Worm (Caenorhabditis elegans): ENCODE measurements around the gene cdh-9.

The cdh-9 gene

DNA sequence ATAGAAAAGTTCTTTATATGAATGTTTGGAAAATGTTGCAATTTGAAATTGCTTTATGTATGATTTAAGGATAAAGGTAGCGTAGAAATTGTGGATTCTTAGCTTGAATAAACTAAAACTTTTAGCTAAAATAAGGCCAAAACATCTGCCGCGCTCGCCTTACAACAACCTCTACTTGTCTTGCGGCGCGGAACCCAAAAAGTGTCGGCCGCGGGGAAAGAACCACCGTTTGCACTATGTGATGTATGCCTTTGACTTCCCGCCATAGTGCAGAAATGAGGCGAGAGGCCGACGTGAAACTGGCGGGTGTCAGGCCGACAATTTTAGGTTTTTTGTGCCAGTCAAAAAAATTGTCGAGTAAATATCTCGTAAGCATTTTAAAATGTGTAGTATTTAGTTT, 23.2 kb upstream of the cdh-9 start:
- no peak for TF ChIP-seq dao-5 (tag; optimal IDR thresholded peaks at IDR 0.05)
- no peak for TF ChIP-seq W03F9.2 (tag; optimal IDR thresholded peaks at IDR 0.05)
- TF ChIP-seq him-1 (tag; optimal IDR thresholded peaks at IDR 0.05), result no peak

DNA sequence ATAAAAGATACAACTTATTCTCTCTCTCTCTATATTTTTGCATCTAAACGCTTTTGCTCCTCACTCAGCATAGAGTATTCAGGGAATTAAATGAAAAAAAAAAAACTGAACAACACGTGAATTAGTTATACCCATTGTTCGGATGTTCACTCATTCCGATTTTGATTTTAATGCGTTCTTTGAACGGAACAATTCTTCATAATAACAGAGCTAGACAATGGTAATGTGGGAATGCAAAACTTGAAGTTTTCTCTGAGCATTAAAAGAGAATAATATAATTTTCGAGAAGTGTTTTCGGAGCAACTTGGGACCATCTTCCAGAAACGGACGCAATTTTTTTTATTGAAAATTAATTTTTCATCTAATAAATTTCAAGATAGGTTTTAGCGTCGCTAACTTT, 20.7 kb upstream of the cdh-9 start:
- TF ChIP-seq dao-5 (tag; optimal IDR thresholded peaks at IDR 0.05), result no peak
- no peak for TF ChIP-seq W03F9.2 (tag; optimal IDR thresholded peaks at IDR 0.05)
- TF ChIP-seq him-1 (tag; optimal IDR thresholded peaks at IDR 0.05), result no peak

DNA sequence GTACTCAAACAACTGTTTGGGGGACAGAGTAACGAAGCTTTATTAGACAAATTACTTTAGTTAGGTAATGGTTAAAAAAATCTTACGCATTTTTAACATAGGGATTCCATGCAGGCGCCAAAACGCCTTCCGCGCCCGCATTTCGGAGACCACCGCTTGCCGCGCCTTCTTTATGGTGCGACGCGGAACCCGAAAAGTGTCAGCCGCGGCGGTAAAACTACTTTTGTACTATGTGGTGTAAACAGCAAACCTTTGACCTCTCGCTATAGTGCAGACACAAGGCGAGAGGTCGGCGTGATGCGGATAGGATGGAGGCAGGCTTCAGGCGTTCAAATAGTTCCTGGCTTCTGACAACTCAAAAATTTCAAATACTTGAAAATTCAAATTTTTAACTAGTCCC, 19.8 kb upstream of the cdh-9 start:
- TF ChIP-seq W03F9.2 (tag; optimal IDR thresholded peaks at IDR 0.05) (no peak), dao-5 (tag; optimal IDR thresholded peaks at IDR 0.05) (no peak), him-1 (tag; optimal IDR thresholded peaks at IDR 0.05) (no peak)

DNA sequence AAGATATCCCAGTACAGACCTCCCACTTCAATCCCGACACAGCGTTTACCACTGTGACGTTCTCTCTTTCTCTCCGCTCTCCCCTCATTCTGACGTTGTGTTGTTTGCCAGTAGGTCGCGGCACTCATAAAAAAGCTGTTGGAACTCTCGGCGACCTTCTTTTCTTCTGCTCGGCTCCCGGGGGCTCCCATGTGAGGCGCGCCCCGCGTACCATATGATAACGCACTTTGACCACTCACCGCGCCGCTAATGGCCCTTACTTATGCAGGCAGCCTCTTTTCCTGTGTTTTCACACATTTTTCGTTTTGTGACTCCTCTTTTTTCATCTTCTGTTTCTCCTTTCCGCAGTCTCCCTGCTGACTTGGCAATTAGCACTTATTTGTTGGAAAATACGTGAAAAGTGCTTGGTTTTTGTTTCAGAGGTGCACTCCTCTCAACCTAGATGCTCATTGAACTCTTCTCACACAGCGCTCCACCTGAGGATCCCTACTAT, 15.7 kb upstream of the cdh-9 start, which contains the start of gene ser-1:
Gene ser-1 (plus strand): TSS at position 443 of the 493 bp plus-strand sequence.
- TF ChIP-seq him-1 (tag; optimal IDR thresholded peaks at IDR 0.05) (no peak), dao-5 (tag; optimal IDR thresholded peaks at IDR 0.05) (no peak), W03F9.2 (tag; optimal IDR thresholded peaks at IDR 0.05) (no peak)

DNA sequence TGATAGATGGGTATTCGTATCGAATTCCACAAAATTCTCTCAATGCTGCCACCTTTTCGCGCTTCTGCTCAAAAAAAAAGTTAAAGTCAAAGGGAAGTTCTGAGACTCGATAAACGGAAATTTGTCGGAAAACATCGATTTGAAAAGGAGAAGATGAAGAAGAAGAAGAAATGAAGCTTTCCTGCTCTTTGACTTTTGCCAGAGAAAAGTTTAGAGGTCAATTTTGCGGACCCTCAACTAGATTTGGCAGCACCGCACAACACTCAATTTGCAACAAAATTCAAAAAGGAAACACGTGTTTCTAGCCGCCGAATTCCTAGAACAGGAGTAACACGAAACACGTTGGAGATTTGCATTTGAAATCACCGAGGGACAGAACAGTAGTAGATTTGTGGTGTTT, 6.9 kb upstream of the cdh-9 start:
- TF ChIP-seq him-1 (tag; optimal IDR thresholded peaks at IDR 0.05), result no peak
- no peak for TF ChIP-seq dao-5 (tag; optimal IDR thresholded peaks at IDR 0.05)
- no peak for TF ChIP-seq W03F9.2 (tag; optimal IDR thresholded peaks at IDR 0.05)

DNA sequence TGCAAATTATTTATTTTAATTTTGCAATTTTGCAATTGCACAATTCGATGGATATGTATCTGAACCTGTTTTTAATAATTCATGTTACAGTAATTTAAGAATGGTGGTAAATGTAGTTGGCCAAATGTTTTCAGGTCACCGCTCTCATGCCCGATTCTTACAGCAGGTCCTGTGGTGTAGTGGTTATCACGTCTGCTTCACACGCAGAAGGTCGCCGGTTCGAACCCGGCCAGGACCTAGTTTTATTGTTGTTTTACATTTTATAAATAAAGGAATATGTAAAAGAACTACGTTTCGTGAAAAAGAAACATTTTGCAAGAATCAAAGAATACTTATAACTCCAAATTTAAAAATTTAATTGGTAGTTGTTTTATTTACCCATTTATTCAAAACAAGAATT, 4.8 kb upstream of the cdh-9 start:
- no peak for TF ChIP-seq dao-5 (tag; optimal IDR thresholded peaks at IDR 0.05)
- no peak for TF ChIP-seq W03F9.2 (tag; optimal IDR thresholded peaks at IDR 0.05)
- TF ChIP-seq him-1 (tag; optimal IDR thresholded peaks at IDR 0.05), result no peak

DNA sequence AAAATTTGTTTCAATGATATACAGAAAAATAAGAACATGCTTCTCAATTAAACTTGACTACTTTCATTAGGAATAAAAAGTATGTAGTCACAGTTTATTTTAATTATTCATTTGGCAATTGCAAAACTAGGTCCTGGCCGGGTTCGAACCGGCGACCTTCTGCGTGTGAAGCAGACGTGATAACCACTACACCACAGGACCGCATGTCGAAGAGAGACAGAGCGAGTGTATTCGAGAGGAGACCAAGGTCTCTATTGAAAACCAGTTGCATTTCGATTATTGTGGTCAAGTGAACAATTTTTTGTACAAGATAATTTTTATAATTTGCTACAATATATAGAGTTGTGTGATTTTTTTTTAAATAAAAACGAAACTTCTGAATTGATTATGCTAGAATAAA, 4.2 kb upstream of the cdh-9 start:
- peak; percentile 19 for TF ChIP-seq W03F9.2 (tag; optimal IDR thresholded peaks at IDR 0.05)
- peak; percentile 62 for TF ChIP-seq him-1 (tag; optimal IDR thresholded peaks at IDR 0.05)
- peak; percentile 18 for TF ChIP-seq dao-5 (tag; optimal IDR thresholded peaks at IDR 0.05)

DNA sequence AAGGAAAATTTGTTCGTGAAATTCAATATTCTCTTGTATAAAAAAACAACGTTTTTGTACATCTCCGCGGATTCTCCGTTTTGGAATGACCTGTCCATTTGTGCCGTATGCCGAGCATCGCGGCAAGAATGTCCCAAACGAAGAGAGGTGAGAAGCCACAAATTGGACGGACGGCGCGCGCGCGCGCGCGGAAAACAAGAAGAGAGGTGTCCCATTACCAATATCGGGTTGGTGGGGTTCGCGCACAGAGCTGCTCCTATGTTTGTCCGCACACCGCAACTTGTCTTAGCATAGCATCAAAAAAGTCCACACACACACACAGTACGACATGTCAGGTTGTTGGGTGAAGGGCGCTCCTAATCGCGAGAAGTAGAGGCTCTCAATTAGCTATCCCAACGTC, 3.5 kb upstream of the cdh-9 start:
- TF ChIP-seq him-1 (tag; optimal IDR thresholded peaks at IDR 0.05), result no peak
- TF ChIP-seq dao-5 (tag; optimal IDR thresholded peaks at IDR 0.05), result no peak
- TF ChIP-seq W03F9.2 (tag; optimal IDR thresholded peaks at IDR 0.05), result no peak

DNA sequence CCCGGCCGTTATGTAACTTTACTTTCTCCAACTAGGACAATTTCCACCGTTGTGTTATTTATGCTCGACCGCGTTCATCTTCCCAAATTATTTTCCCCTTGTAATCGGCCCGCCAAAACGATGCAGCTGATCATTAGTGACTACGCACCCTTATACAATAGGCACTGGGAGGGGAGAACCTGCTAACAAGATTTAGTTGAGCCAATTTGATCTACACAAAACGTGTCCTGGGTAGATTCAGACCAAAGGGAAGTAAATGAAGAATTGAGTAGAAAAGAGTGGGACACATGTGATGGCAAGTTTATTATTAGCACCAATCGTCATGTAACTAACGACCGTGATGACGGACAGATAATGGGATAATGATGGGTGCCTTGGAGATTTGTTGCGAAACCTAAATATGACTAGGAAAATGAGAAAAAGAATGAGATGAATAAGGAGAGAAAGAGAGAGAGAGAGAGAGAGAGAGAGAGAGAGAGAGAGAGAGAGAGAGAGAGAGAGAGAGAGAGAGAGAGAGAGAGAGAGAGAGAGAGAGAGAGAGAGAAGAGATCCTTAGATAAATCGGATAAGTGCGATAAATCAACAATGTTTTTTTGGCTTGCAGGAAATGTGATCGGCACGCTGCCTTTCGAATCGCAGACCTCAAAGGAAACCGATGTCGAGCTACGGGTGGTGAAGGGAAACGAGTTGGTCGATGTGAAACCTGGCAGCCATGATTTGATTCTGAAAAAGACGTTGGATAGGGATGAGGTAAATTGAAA, 671 bp downstream of the cdh-9 start:
- no peak for TF ChIP-seq him-1 (tag; optimal IDR thresholded peaks at IDR 0.05)

DNA sequence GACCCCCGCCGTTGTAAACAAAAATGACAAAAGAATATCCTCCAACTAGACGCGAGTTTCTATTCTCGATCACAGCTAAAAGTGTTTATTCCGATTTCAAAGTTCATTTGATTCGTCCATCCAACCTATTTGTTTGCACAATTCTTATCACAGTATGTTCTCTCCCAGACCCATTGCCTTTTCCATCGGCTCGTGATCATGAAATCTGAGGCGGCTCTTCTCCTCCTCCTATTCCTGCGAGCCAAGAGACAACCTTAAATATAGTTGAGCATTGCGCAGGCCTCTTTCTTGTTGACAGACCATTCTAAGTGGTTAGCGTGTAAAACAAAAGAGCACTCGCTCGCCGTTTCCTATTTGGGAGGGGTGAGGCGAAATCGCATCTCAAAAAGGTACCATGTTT, 1.9 kb downstream of the cdh-9 start:
- TF ChIP-seq him-1 (tag; optimal IDR thresholded peaks at IDR 0.05) (no peak), dao-5 (tag; optimal IDR thresholded peaks at IDR 0.05) (no peak), W03F9.2 (tag; optimal IDR thresholded peaks at IDR 0.05) (no peak)

DNA sequence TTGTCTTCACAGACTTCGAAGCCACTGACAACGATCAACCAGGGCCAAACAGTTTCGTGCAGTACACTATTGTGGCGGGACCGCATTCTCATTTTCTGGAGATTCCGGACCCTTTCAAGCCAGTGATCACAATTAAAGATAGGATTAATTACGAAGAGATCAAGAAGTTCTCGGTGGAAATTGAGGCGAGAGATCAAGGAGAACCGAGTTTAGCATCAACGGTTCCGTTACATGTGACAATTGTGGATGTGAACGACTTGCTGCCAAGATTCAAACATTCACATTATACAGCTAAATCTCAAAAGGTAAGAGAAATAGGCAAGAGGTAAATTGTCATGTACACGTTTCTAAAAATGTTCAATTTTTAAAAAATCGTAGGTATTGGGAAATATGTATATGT, 2.8 kb downstream of the cdh-9 start:
- TF ChIP-seq W03F9.2 (tag; optimal IDR thresholded peaks at IDR 0.05) (no peak), him-1 (tag; optimal IDR thresholded peaks at IDR 0.05) (no peak), dao-5 (tag; optimal IDR thresholded peaks at IDR 0.05) (no peak)

DNA sequence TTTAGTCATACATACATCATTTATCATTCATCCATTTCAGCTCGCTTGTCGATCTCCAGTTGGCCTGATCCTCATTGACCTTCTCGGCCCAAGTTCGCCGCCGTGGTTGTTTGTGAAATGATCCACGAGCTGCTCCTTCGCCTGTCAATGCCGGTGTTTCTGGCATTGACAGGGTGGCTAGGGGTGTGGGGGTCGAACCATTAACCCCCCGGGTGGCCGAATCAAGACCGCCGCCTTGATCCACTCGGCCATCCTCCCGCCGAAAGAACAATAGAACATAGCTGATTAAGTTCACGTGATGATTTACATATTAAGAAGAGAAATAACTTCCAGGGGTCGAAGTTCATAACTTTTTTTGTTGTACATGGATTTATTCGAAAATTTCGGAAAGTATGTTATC, 7.4 kb downstream of the cdh-9 start, which contains the start of gene F59C12.4:
Gene F59C12.4 (minus strand): TSS at position 166 of the 400 bp plus-strand sequence.
- TF ChIP-seq W03F9.2 (tag; optimal IDR thresholded peaks at IDR 0.05) (no peak), him-1 (tag; optimal IDR thresholded peaks at IDR 0.05) (no peak), dao-5 (tag; optimal IDR thresholded peaks at IDR 0.05) (no peak)

DNA sequence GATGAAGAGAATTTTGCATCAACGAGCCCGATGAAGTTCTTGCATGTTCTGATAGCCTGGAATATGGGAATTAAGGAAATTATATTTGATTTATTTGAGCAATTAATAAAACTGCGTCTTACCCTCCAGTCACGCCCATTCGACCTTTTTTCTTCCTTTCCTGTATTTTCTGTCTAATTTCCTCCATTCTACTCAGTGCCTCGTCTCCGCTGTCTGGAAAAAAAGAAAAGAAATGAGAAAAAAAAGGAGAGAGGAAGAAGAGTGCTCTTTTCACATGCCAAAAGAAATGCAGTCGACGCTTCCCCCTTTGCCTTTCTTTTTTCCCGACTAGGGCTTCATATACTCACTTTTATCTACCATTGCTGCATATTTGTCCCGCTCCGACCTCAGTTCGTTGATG, 9.1 kb downstream of the cdh-9 start:
- no peak for TF ChIP-seq W03F9.2 (tag; optimal IDR thresholded peaks at IDR 0.05)
- TF ChIP-seq dao-5 (tag; optimal IDR thresholded peaks at IDR 0.05), result no peak

DNA sequence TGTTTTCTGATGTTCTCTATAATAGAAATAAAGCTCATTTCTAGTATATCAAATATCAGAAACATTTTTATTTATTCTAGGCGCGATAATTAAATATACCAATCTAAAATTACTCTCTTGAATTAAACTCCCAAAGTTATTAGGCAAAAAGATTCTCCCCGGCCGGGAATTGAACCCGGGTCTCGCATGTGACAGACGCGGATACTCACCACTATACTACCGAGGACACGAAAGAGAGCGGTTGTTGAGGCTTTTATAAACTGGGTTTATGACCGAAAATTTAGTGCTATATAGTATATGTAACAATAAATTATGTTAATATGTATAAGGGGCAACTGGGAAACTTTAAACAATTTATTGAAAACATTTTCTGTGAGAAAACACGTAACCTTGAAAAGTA, 9.5 kb downstream of the cdh-9 start:
- TF ChIP-seq dao-5 (tag; optimal IDR thresholded peaks at IDR 0.05) (no peak), W03F9.2 (tag; optimal IDR thresholded peaks at IDR 0.05) (peak; percentile 43), him-1 (tag; optimal IDR thresholded peaks at IDR 0.05) (peak; percentile 43)

DNA sequence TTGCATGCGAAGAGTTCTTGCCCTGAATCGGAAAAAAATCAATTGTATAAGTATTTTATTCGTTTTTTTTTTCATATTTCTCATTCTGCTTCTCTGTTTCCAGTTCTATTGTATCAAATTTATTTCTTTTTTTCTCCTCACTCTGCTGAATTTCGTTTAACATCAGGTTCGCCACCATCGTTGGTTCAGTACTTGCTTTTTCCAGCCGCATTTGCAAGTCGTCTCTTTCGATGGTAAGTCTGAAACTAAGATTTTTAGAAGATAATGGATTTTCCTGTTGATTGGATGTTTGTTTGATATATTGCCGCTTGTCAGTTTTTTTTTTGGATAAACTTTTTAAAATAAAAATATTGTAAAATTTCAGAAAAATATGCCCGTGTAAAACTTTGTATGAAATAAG, 12.1 kb downstream of the cdh-9 start:
- TF ChIP-seq W03F9.2 (tag; optimal IDR thresholded peaks at IDR 0.05) (no peak), dao-5 (tag; optimal IDR thresholded peaks at IDR 0.05) (no peak), him-1 (tag; optimal IDR thresholded peaks at IDR 0.05) (no peak)
